Worm (Caenorhabditis elegans): ENCODE measurements around the gene gcy-34.

DNA sequence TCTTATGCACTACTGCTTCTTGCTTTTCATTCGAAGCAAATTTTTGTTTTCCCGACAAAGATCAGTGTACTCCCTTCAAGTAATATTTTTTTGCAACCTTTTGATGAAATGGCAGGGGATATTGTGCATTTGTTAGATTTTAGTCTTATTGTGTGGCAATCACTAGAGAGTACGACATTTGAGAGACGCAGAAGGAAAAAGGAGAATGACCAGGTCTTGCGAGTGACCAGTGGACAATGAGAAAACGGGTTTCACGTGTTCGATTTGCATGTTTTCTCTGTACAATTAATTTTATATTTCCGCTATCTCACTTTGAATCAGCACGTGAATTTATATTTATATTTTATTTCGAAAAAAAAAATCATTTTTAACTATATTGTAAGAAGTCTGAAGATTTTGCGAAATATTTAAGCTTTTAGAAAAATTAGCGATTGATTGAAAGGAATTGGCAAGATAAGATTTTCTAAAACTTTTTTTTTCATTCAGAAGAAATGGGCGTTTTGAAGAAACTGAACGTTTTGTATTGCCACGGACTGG lies 49.7 kb downstream of the gcy-34 start, which contains the start of gene C50B6.9:
- TF ChIP-seq snpc-4 (tag; optimal IDR thresholded peaks at IDR 0.05) = no peak
- TF ChIP-seq fos-1 (tag; optimal IDR thresholded peaks at IDR 0.05) = no peak
- TF ChIP-seq egl-27 (tag; optimal IDR thresholded peaks at IDR 0.05) = no peak
- TF ChIP-seq lin-35 (GFP tag; optimal IDR thresholded peaks at IDR 0.05) = no peak
- no peak for TF ChIP-seq aly-2 (tag; optimal IDR thresholded peaks at IDR 0.05)
- TF ChIP-seq elt-2 (tag; optimal IDR thresholded peaks at IDR 0.05) = no peak
- no peak for TF ChIP-seq fkh-10 (GFP tag; optimal IDR thresholded peaks at IDR 0.05)
- no peak for TF ChIP-seq unc-62 (GFP tag; optimal IDR thresholded peaks at IDR 0.05)
- TF ChIP-seq efl-1 (optimal IDR thresholded peaks at IDR 0.05) = no peak
- TF ChIP-seq efl-1 (GFP tag; optimal IDR thresholded peaks at IDR 0.05 in 1 of 2) = no peak
- no peak for TF ChIP-seq lsy-2 (tag; optimal IDR thresholded peaks at IDR 0.05)
- TF ChIP-seq tbx-2 (tag; optimal IDR thresholded peaks at IDR 0.05) = no peak
- TF ChIP-seq nhr-84 (tag; optimal IDR thresholded peaks at IDR 0.05) = no peak
- no peak for TF ChIP-seq mef-2 (tag; optimal IDR thresholded peaks at IDR 0.05)
